Fruit fly (Drosophila melanogaster) whole organism, embryonic: ENCODE measurements around the gene CG13623.
A peak's percentile ranks its signal among the peaks of the same experiment; 100 is the strongest.

Source experiments
- ATbp ChIP-seq: fragments of 200-800 bp; sonication (Bioruptor generic); optimal IDR thresholded peaks from 2 replicates; lab custom pipeline; 2017; ENCODE audit warnings: missing biosample characterization, mild to moderate bottlenecking, missing genetic modification characterization, missing genetic modification reagents
- Abd-B ChIP-seq: fragments of 200-800 bp; sonication (Bioruptor generic); optimal IDR thresholded peaks from 2 replicates; lab custom pipeline; 2018; ENCODE audit warnings: missing biosample characterization, mild to moderate bottlenecking, missing genetic modification characterization, moderate library complexity
- Atf6 ChIP-seq: fragments of 200-800 bp; sonication (Bioruptor generic); IDR thresholded peaks from 2 replicates; pipeline ENCODE4 v1.3.6; 2022; ENCODE audit warnings: missing biosample characterization, missing genetic modification characterization
- B-H2 ChIP-seq: fragments of 200-800 bp; sonication (Bioruptor generic); optimal IDR thresholded peaks from 2 replicates; lab custom pipeline; 2018; ENCODE audit warnings: missing biosample characterization, mild to moderate bottlenecking, missing genetic modification characterization
- CG12104 ChIP-seq: fragments of 200-800 bp; sonication (Bioruptor generic); optimal IDR thresholded peaks from 3 replicates; lab custom pipeline; 2016; ENCODE audit warnings: missing biosample characterization, missing genetic modification characterization
- CG16779 ChIP-seq: fragments of 200-800 bp; sonication (Bioruptor generic); IDR thresholded peaks from 2 replicates; pipeline ENCODE4 v1.3.6; 2022; ENCODE audit warnings: missing biosample characterization, missing genetic modification characterization
- CG2116 ChIP-seq: fragments of 200-800 bp; sonication (Bioruptor generic); optimal IDR thresholded peaks from 3 replicates; lab custom pipeline; 2018; ENCODE audit warnings: missing biosample characterization, mild to moderate bottlenecking, missing genetic modification characterization
- CG2129 ChIP-seq: fragments of 200-800 bp; sonication (Bioruptor generic); IDR thresholded peaks from 2 replicates; pipeline ENCODE4 v1.3.6; 2022; ENCODE audit warnings: missing biosample characterization, missing genetic modification characterization; ENCODE audit not compliant: partially characterized antibody
- CG30403 ChIP-seq: fragments of 200-800 bp; sonication (Bioruptor generic); optimal IDR thresholded peaks from 3 replicates; lab custom pipeline; 2016; ENCODE audit warnings: missing biosample characterization, missing genetic modification characterization
- CG31388 ChIP-seq: fragments of 200-800 bp; sonication (Bioruptor generic); optimal IDR thresholded peaks from 2 replicates; lab custom pipeline; 2016; ENCODE audit warnings: missing biosample characterization, missing genetic modification characterization
- CG31441 ChIP-seq: fragments of 200-800 bp; sonication (Bioruptor generic); IDR thresholded peaks from 2 replicates; pipeline ENCODE4 v1.3.6; 2022; ENCODE audit warnings: missing biosample characterization, missing genetic modification characterization
- CG3838 ChIP-seq: fragments of 200-800 bp; sonication (Bioruptor generic); optimal IDR thresholded peaks from 3 replicates; lab custom pipeline; 2016; ENCODE audit warnings: missing biosample characterization, missing genetic modification characterization
- CG4404 ChIP-seq: fragments of 200-800 bp; sonication (Bioruptor generic); IDR thresholded peaks from 2 replicates; pipeline ENCODE4 v1.3.6; 2022; ENCODE audit warnings: missing biosample characterization, missing genetic modification characterization
- CG4424 ChIP-seq: fragments of 200-800 bp; sonication (Bioruptor generic); optimal IDR thresholded peaks from 3 replicates; lab custom pipeline; 2016; ENCODE audit warnings: missing biosample characterization, missing genetic modification characterization
- CG5953 ChIP-seq: fragments of 200-800 bp; sonication (Bioruptor generic); IDR thresholded peaks from 2 replicates; pipeline ENCODE4 v1.3.6; 2022; ENCODE audit warnings: missing biosample characterization, missing genetic modification characterization
- CG6254 ChIP-seq: fragments of 200-800 bp; sonication (Bioruptor generic); optimal IDR thresholded peaks from 3 replicates; lab custom pipeline; 2017; ENCODE audit warnings: mild to moderate bottlenecking, missing biosample characterization, missing genetic modification reagents, missing genetic modification characterization
- CG7556 ChIP-seq: fragments of 200-800 bp; sonication (Bioruptor generic); optimal IDR thresholded peaks from 2 replicates; lab custom pipeline; 2017; ENCODE audit warnings: missing biosample characterization, mild to moderate bottlenecking, missing genetic modification characterization
- CG7928 ChIP-seq: fragments of 200-800 bp; sonication (Bioruptor generic); optimal IDR thresholded peaks from 2 replicates; lab custom pipeline; 2017; ENCODE audit warnings: missing biosample characterization, mild to moderate bottlenecking, missing genetic modification characterization
- CG8089 ChIP-seq: fragments of 200-800 bp; sonication (Bioruptor generic); optimal IDR thresholded peaks from 3 replicates; lab custom pipeline; 2016; ENCODE audit warnings: missing biosample characterization, missing genetic modification characterization
- CTCF ChIP-seq: fragments of 200-800 bp; sonication (Bioruptor generic); optimal IDR thresholded peaks from 2 replicates; lab custom pipeline; 2017; ENCODE audit warnings: missing biosample characterization, mild to moderate bottlenecking, missing genetic modification characterization, moderate library complexity
- CrebB ChIP-seq: fragments of 200-800 bp; sonication (Bioruptor generic); optimal IDR thresholded peaks from 3 replicates; lab custom pipeline; 2018; ENCODE audit warnings: missing biosample characterization, mild to moderate bottlenecking, missing genetic modification characterization
- D19A ChIP-seq: fragments of 200-800 bp; optimal IDR thresholded peaks from 3 replicates; lab custom pipeline; 2019; ENCODE audit warnings: missing biosample characterization, mild to moderate bottlenecking, missing genetic modification characterization, moderate library complexity
- Dll ChIP-seq: fragments of 200-800 bp; sonication (Bioruptor generic); IDR thresholded peaks from 4 replicates; pipeline ENCODE4 v1.3.6; 2022; ENCODE audit warnings: missing biosample characterization, missing genetic modification characterization; ENCODE audit not compliant: partially characterized antibody
- Fer2 ChIP-seq: fragments of 200-800 bp; sonication (Bioruptor generic); optimal IDR thresholded peaks from 2 replicates; lab custom pipeline; 2018; ENCODE audit warnings: missing biosample characterization, mild to moderate bottlenecking, missing genetic modification characterization, moderate library complexity
- Gsc ChIP-seq: fragments of 200-800 bp; sonication (Bioruptor generic); IDR thresholded peaks from 2 replicates; pipeline ENCODE4 v1.3.6; 2022; ENCODE audit warnings: missing biosample characterization, missing genetic modification characterization
- HLHmδ ChIP-seq: fragments of 200-800 bp; sonication (Bioruptor generic); optimal IDR thresholded peaks from 2 replicates; lab custom pipeline; 2018; ENCODE audit warnings: missing biosample characterization, mild to moderate bottlenecking, missing genetic modification characterization, moderate library complexity
- Jarid2 ChIP-seq: fragments of 200-800 bp; sonication (Bioruptor generic); optimal IDR thresholded peaks from 3 replicates; lab custom pipeline; 2017; ENCODE audit warnings: mild to moderate bottlenecking, missing biosample characterization, missing genetic modification reagents, missing genetic modification characterization
- Mad ChIP-seq: fragments of 200-800 bp; sonication (Bioruptor generic); optimal IDR thresholded peaks from 2 replicates; lab custom pipeline; 2016; ENCODE audit warnings: missing biosample characterization, missing genetic modification characterization
- Max ChIP-seq: fragments of 200-800 bp; sonication (Bioruptor generic); optimal IDR thresholded peaks from 2 replicates; lab custom pipeline; 2016; ENCODE audit warnings: missing biosample characterization, mild to moderate bottlenecking, missing genetic modification characterization
- Trl ChIP-seq, 3 experiments: fragments of >200 bp in 2 of 3; fragments of 200-800 bp in 1 of 3; sonication (Bioruptor generic) in 1 of 3; optimal IDR thresholded peaks; 2 replicates in 1 of 3; 3 replicates in 2 of 3; lab custom pipeline; 2016 to 2017; ENCODE audit warnings: missing biosample characterization in 1 of 3, missing genetic modification characterization in 1 of 3
- ap ChIP-seq: fragments of 200-800 bp; sonication (Bioruptor generic); IDR thresholded peaks from 2 replicates; pipeline ENCODE4 v1.3.6; 2022; ENCODE audit warnings: missing biosample characterization, missing genetic modification characterization
- ase ChIP-seq: fragments of 200-800 bp; sonication (Bioruptor generic); IDR thresholded peaks from 3 replicates; pipeline ENCODE4 v1.3.6; 2022; ENCODE audit warnings: missing biosample characterization, missing genetic modification characterization
- ash1 ChIP-seq: fragments of 200-800 bp; sonication (Bioruptor generic); optimal IDR thresholded peaks from 2 replicates; lab custom pipeline; 2018; ENCODE audit warnings: missing biosample characterization, mild to moderate bottlenecking, missing genetic modification characterization
- az2 ChIP-seq: fragments of 200-800 bp; sonication (Bioruptor generic); optimal IDR thresholded peaks from 3 replicates; lab custom pipeline; 2016; ENCODE audit warnings: missing biosample characterization, missing genetic modification characterization
- cas ChIP-seq: fragments of 200-800 bp; sonication (Bioruptor generic); IDR thresholded peaks from 2 replicates; pipeline ENCODE4 v1.3.6; 2022; ENCODE audit warnings: missing biosample characterization, missing genetic modification characterization
- chn ChIP-seq: fragments of 200-800 bp; sonication (Bioruptor generic); optimal IDR thresholded peaks from 2 replicates; lab custom pipeline; 2016; ENCODE audit warnings: missing biosample characterization, missing genetic modification characterization
- dmrt99B ChIP-seq: fragments of 200-800 bp; sonication (Bioruptor generic); optimal IDR thresholded peaks from 2 replicates; lab custom pipeline; 2018; ENCODE audit warnings: missing biosample characterization, mild to moderate bottlenecking, missing genetic modification characterization, moderate library complexity
- fd3F ChIP-seq: fragments of 200-800 bp; sonication (Bioruptor generic); optimal IDR thresholded peaks from 2 replicates; lab custom pipeline; 2018; ENCODE audit warnings: missing biosample characterization, mild to moderate bottlenecking, missing genetic modification characterization, moderate library complexity
- fru ChIP-seq: fragments of >200 bp; optimal IDR thresholded peaks from 2 replicates; lab custom pipeline; 2017
- gro ChIP-seq: fragments of 200-800 bp; sonication (Bioruptor generic); optimal IDR thresholded peaks from 2 replicates; lab custom pipeline; 2016; ENCODE audit warnings: missing biosample characterization, missing genetic modification characterization
- gt ChIP-seq: fragments of 200-800 bp; sonication (Bioruptor generic); IDR thresholded peaks from 2 replicates; pipeline ENCODE4 v1.3.6; 2022; ENCODE audit warnings: missing biosample characterization, missing genetic modification characterization
- lbe ChIP-seq: fragments of 200-800 bp; sonication (Bioruptor generic); optimal IDR thresholded peaks from 2 replicates; lab custom pipeline; 2016; ENCODE audit warnings: missing biosample characterization, mild to moderate bottlenecking, missing genetic modification characterization
- pan ChIP-seq, 4 experiments: fragments of >200 bp in 3 of 4; fragments of 200-800 bp in 1 of 4; sonication (Bioruptor generic) in 1 of 4; optimal IDR thresholded peaks in 3 of 4; IDR thresholded peaks in 1 of 4; 2 replicates each; pipeline versions ENCODE4 v1.3.6 to Lab custom; 2017 to 2022; ENCODE audit warnings: missing biosample characterization in 2 of 4, missing genetic modification characterization in 2 of 4, mixed read lengths in 1 of 4
- rib ChIP-seq: fragments of 200-800 bp; sonication (Bioruptor generic); IDR thresholded peaks from 2 replicates; pipeline ENCODE4 v1.3.6; 2022; ENCODE audit warnings: missing biosample characterization, missing genetic modification characterization
- sc ChIP-seq, 3 experiments: fragments of >200 bp in 2 of 3; fragments of 200-800 bp in 1 of 3; sonication (Bioruptor generic) in 1 of 3; optimal IDR thresholded peaks; 2 replicates in 2 of 3; 3 replicates in 1 of 3; lab custom pipeline; 2017; ENCODE audit warnings: mild to moderate bottlenecking in 1 of 3, missing biosample characterization in 1 of 3, missing genetic modification characterization in 1 of 3, missing genetic modification reagents in 1 of 3
- schlank ChIP-seq: fragments of 200-800 bp; sonication (Bioruptor generic); optimal IDR thresholded peaks from 2 replicates; lab custom pipeline; 2018; ENCODE audit warnings: missing biosample characterization, mild to moderate bottlenecking, missing genetic modification characterization
- sens-2 ChIP-seq: fragments of 200-800 bp; sonication (Bioruptor generic); IDR thresholded peaks from 2 replicates; pipeline ENCODE4 v1.3.6; 2022; ENCODE audit warnings: missing biosample characterization, missing genetic modification characterization
- slbo ChIP-seq: fragments of 200-800 bp; sonication (Bioruptor generic); IDR thresholded peaks from 2 replicates; pipeline ENCODE4 v1.3.6; 2022; ENCODE audit warnings: missing biosample characterization, missing genetic modification characterization
- stc ChIP-seq: fragments of 200-800 bp; sonication (Bioruptor generic); IDR thresholded peaks from 2 replicates; pipeline ENCODE4 v1.3.6; 2022; ENCODE audit warnings: missing biosample characterization, missing genetic modification characterization
- twi ChIP-seq: fragments of 200-800 bp; optimal IDR thresholded peaks from 2 replicates; lab custom pipeline; 2019; ENCODE audit warnings: missing biosample characterization, mild to moderate bottlenecking, missing genetic modification characterization, moderate library complexity
- vfl ChIP-seq: fragments of 200-800 bp; sonication (Bioruptor generic); optimal IDR thresholded peaks from 2 replicates; lab custom pipeline; 2016; ENCODE audit warnings: missing biosample characterization, missing genetic modification characterization
- zen ChIP-seq: fragments of 200-800 bp; sonication (Bioruptor generic); optimal IDR thresholded peaks from 3 replicates; lab custom pipeline; 2018; ENCODE audit warnings: missing biosample characterization, mild to moderate bottlenecking, missing genetic modification characterization, moderate library complexity

The CG13623 gene

dm6 chr3R:24530328-24530727, at the start of gene CG13623, which contains the start of gene ana1 (continued):
- no peak for TF ChIP-seq CG7928
- TF ChIP-seq HLHmδ, result no peak
- no peak for TF ChIP-seq CG4424 (GFP tag; lab: Kevin White, UChicago)
- no peak for TF ChIP-seq Gsc (GFP tag; lab: Robert Waterston, UW)
- no peak for TF ChIP-seq B-H2 (GFP tag; lab: Kevin White, UChicago)
- no peak for TF ChIP-seq D19A (tag; lab: Kevin White, UChicago)
- no peak for TF ChIP-seq az2 (GFP tag; lab: Kevin White, UChicago)
- TF ChIP-seq slbo (GFP tag; lab: Robert Waterston, UW), result no peak
- no peak for TF ChIP-seq CG7556 (GFP tag; lab: Kevin White, UChicago)
- peak; percentile 32 for TF ChIP-seq Max (GFP tag; lab: Kevin White, UChicago)
- TF ChIP-seq CG4404 (GFP tag; lab: Robert Waterston, UW), result no peak
- no peak for TF ChIP-seq cas (GFP tag; lab: Robert Waterston, UW)
- no peak for TF ChIP-seq CrebB (tag; lab: Kevin White, UChicago)
- no peak for TF ChIP-seq CTCF
- no peak for TF ChIP-seq Fer2 (tag; lab: Kevin White, UChicago)
- TF ChIP-seq CG8089 (GFP tag; lab: Kevin White, UChicago), result no peak
- peak; percentile 73; the same call in 3 of the 4 replicates for TF ChIP-seq Dll (GFP tag; lab: Robert Waterston, UW)
- no peak for TF ChIP-seq gro (GFP tag; lab: Kevin White, UChicago)
- no peak for TF ChIP-seq vfl
- no peak for TF ChIP-seq Jarid2 (GFP tag; lab: Kevin White, UChicago)
- TF ChIP-seq CG12104 (GFP tag; lab: Kevin White, UChicago), result no peak
- TF ChIP-seq chn, result no peak
- no peak for TF ChIP-seq CG31441 (GFP tag; lab: Robert Waterston, UW)
- no peak for TF ChIP-seq ash1 (GFP tag; lab: Kevin White, UChicago)
- no peak for TF ChIP-seq twi (tag; lab: Kevin White, UChicago)
- TF ChIP-seq rib, result no peak
- TF ChIP-seq Trl (optimal IDR thresholded peaks at IDR 0.05; lab: Kevin White, UChicago), result no peak
- TF ChIP-seq Trl (GFP tag; optimal IDR thresholded peaks at IDR 0.05; lab: Kevin White, UChicago), result no peak
- no peak for TF ChIP-seq dmrt99B (tag; lab: Kevin White, UChicago)
- TF ChIP-seq lbe (GFP tag; lab: Kevin White, UChicago), result no peak
- no peak for TF ChIP-seq Abd-B (GFP tag; lab: Kevin White, UChicago)
- TF ChIP-seq fd3F, result no peak
- no peak for TF ChIP-seq ap
- no peak for TF ChIP-seq CG5953 (GFP tag; lab: Robert Waterston, UW)
- TF ChIP-seq zen (tag; lab: Kevin White, UChicago), result no peak
- no peak for TF ChIP-seq CG30403 (GFP tag; lab: Kevin White, UChicago)
- no peak for TF ChIP-seq Atf6 (GFP tag; lab: Robert Waterston, UW)
- peak; percentile 21; the same call in 1 of the 2 replicates for TF ChIP-seq CG2129 (GFP tag; lab: Robert Waterston, UW)
- no peak for TF ChIP-seq CG3838 (GFP tag; lab: Kevin White, UChicago)
- TF ChIP-seq sens-2, result no peak
- TF ChIP-seq schlank, result no peak
- no peak for TF ChIP-seq CG16779
- TF ChIP-seq CG31388 (GFP tag; lab: Kevin White, UChicago), result no peak
- no peak for TF ChIP-seq fru (lab: Kevin White, UChicago)
- TF ChIP-seq gt (GFP tag; lab: Robert Waterston, UW), result no peak
- TF ChIP-seq ATbp (GFP tag; lab: Kevin White, UChicago), result no peak
- TF ChIP-seq CG6254 (GFP tag; lab: Kevin White, UChicago), result no peak
- TF ChIP-seq CG2116, result peak; percentile 68
- no peak for TF ChIP-seq ase
- TF ChIP-seq Mad (GFP tag; lab: Kevin White, UChicago), result no peak
- TF ChIP-seq pan (optimal IDR thresholded peaks at IDR 0.05; lab: Kevin White, UChicago), result no peak
- TF ChIP-seq pan (GFP tag; optimal IDR thresholded peaks at IDR 0.05 in 1 of 2, IDR thresholded peaks at IDR 0.05 in 1 of 2), result no peak
- TF ChIP-seq sc (optimal IDR thresholded peaks at IDR 0.05; lab: Kevin White, UChicago), result no peak
- no peak for TF ChIP-seq sc (GFP tag; optimal IDR thresholded peaks at IDR 0.05; lab: Kevin White, UChicago)
- TF ChIP-seq stc (GFP tag; lab: Robert Waterston, UW), result no peak
